Fruit fly (Drosophila melanogaster) whole organism, embryonic: ENCODE results near the gene Trm7-34.

Experiments
- BtbVII ChIP-seq: fragments of 200-800 bp; sonication (Bioruptor generic); optimal IDR thresholded peaks from 3 replicates; lab custom pipeline; 2017; ENCODE audit warnings: missing biosample characterization, mild to moderate bottlenecking, missing genetic modification characterization
- CG10462 ChIP-seq: fragments of 200-800 bp; sonication (Bioruptor generic); optimal IDR thresholded peaks from 2 replicates; lab custom pipeline; 2016; ENCODE audit warnings: missing biosample characterization, missing genetic modification characterization
- CG12769 ChIP-seq: fragments of 200-800 bp; sonication (Bioruptor generic); optimal IDR thresholded peaks from 2 replicates; lab custom pipeline; 2019; ENCODE audit warnings: missing biosample characterization, mild to moderate bottlenecking, missing genetic modification characterization, moderate library complexity
- CG14014 ChIP-seq: fragments of 200-800 bp; sonication (Bioruptor generic); IDR thresholded peaks from 2 replicates; pipeline ENCODE4 v1.3.6; 2022; ENCODE audit warnings: missing biosample characterization, missing genetic modification characterization
- CG4854 ChIP-seq: fragments of 200-800 bp; sonication (Bioruptor generic); optimal IDR thresholded peaks from 2 replicates; lab custom pipeline; 2016; ENCODE audit warnings: missing biosample characterization, missing genetic modification characterization, inconsistent platforms
- CG7839 ChIP-seq: fragments of 200-800 bp; sonication (Bioruptor generic); optimal IDR thresholded peaks from 3 replicates; lab custom pipeline; 2018; ENCODE audit warnings: missing biosample characterization, mild to moderate bottlenecking, missing genetic modification characterization, moderate library complexity
- CoRest ChIP-seq: fragments of 200-800 bp; sonication (Bioruptor generic); optimal IDR thresholded peaks from 3 replicates; lab custom pipeline; 2018; ENCODE audit warnings: missing biosample characterization, mild to moderate bottlenecking, missing genetic modification characterization, moderate library complexity
- Drgx ChIP-seq: fragments of 200-800 bp; sonication (Bioruptor generic); IDR thresholded peaks from 2 replicates; pipeline ENCODE4 v1.3.6; 2022; ENCODE audit warnings: missing biosample characterization, missing genetic modification characterization
- Ets65A ChIP-seq: fragments of 200-800 bp; sonication (Bioruptor generic); peaks from one replicate; lab custom pipeline; 2016; ENCODE audit warnings: missing biosample characterization, missing genetic modification characterization
- Ets97D ChIP-seq: fragments of 200-800 bp; sonication (Bioruptor generic); optimal IDR thresholded peaks from 3 replicates; lab custom pipeline; 2016; ENCODE audit warnings: missing biosample characterization, missing genetic modification characterization
- Mad ChIP-seq: fragments of 200-800 bp; sonication (Bioruptor generic); optimal IDR thresholded peaks from 2 replicates; lab custom pipeline; 2016; ENCODE audit warnings: missing biosample characterization, missing genetic modification characterization
- Med ChIP-seq: fragments of 200-800 bp; sonication (Bioruptor generic); peaks from one replicate; lab custom pipeline; 2016; ENCODE audit warnings: missing biosample characterization, missing genetic modification characterization, mild to moderate bottlenecking, inconsistent platforms, moderate library complexity
- Pdp1 ChIP-seq, 2 experiments: fragments of 200-800 bp; sonication (Bioruptor generic); optimal IDR thresholded peaks; 3 replicates each; lab custom pipeline; 2016; ENCODE audit warnings: missing biosample characterization in 2 of 2, missing genetic modification characterization in 2 of 2, mild to moderate bottlenecking in 1 of 2, moderate library complexity in 1 of 2
- Side ChIP-seq: fragments of 200-800 bp; sonication (Bioruptor generic); optimal IDR thresholded peaks from 2 replicates; lab custom pipeline; 2016; ENCODE audit warnings: missing biosample characterization, missing genetic modification characterization
- Xrp1 ChIP-seq: fragments of 200-800 bp; sonication (Bioruptor generic); IDR thresholded peaks from 2 replicates; pipeline ENCODE4 v1.3.6; 2022; ENCODE audit warnings: missing biosample characterization, missing genetic modification characterization
- ato ChIP-seq: fragments of 200-800 bp; sonication (Bioruptor generic); IDR thresholded peaks from 2 replicates; pipeline ENCODE4 v1.3.6; 2022; ENCODE audit warnings: missing biosample characterization, missing genetic modification characterization; ENCODE audit not compliant: partially characterized antibody
- btn ChIP-seq: fragments of 200-800 bp; sonication (Bioruptor generic); optimal IDR thresholded peaks from 2 replicates; lab custom pipeline; 2016; ENCODE audit warnings: missing biosample characterization, missing genetic modification characterization
- ci ChIP-seq: fragments of 200-800 bp; sonication (Bioruptor generic); IDR thresholded peaks from 3 replicates; pipeline ENCODE4 v1.3.6; 2022; ENCODE audit warnings: missing biosample characterization, missing genetic modification characterization
- nom ChIP-seq: fragments of 200-800 bp; sonication (Bioruptor generic); optimal IDR thresholded peaks from 2 replicates; lab custom pipeline; 2017; ENCODE audit warnings: missing biosample characterization, missing genetic modification characterization, mild to moderate bottlenecking, moderate library complexity, missing genetic modification reagents
- pfk ChIP-seq: fragments of 200-800 bp; sonication (Bioruptor generic); optimal IDR thresholded peaks from 2 replicates; lab custom pipeline; 2018; ENCODE audit warnings: missing biosample characterization, mild to moderate bottlenecking, missing genetic modification characterization, moderate library complexity
- ro ChIP-seq: fragments of 200-800 bp; sonication (Bioruptor generic); IDR thresholded peaks from 2 replicates; pipeline ENCODE4 v1.3.6; 2022; ENCODE audit warnings: missing biosample characterization, missing genetic modification characterization
- sd ChIP-seq: fragments of 200-800 bp; sonication (Bioruptor generic); optimal IDR thresholded peaks from 3 replicates; lab custom pipeline; 2018; ENCODE audit warnings: missing biosample characterization, mild to moderate bottlenecking, missing genetic modification characterization, moderate library complexity
- sens ChIP-seq: fragments of 200-800 bp; sonication (Bioruptor generic); peaks from one replicate; lab custom pipeline; 2016; ENCODE audit warnings: missing biosample characterization, missing genetic modification characterization

Trm7-34 gene

dm6 chr3R:21090230-21091021 lies 43.3 kb downstream of the Trm7-34 start:
- 0 out of 3 replicates have a peak, but pooled peaks have one; percentile 36 for TF ChIP-seq ci
- TF ChIP-seq Med (GFP tag; lab: Kevin White, UChicago) = peak; percentile 51
- TF ChIP-seq CG12769 (tag; lab: Kevin White, UChicago) = peak; percentile 51
- TF ChIP-seq Ets97D (GFP tag; lab: Kevin White, UChicago) = no peak
- peak in 1 of 2 experiments; percentile 80 for TF ChIP-seq Pdp1 (GFP tag; optimal IDR thresholded peaks at IDR 0.05; lab: Kevin White, UChicago)
- TF ChIP-seq ro (GFP tag; lab: Robert Waterston, UW) = no peak
- TF ChIP-seq BtbVII (GFP tag; lab: Kevin White, UChicago) = no peak
- peak; percentile 77 for TF ChIP-seq Ets65A (GFP tag; lab: Kevin White, UChicago)
- TF ChIP-seq sd (tag; lab: Kevin White, UChicago) = peak; percentile 7
- TF ChIP-seq ato (GFP tag; lab: Robert Waterston, UW) = 0 out of 2 replicates have a peak, but pooled peaks have one; percentile 16
- no peak for TF ChIP-seq pfk
- TF ChIP-seq, all 482 proteins: peak for 7

- no peak for TF ChIP-seq CoRest (tag; lab: Kevin White, UChicago)
- TF ChIP-seq sens (GFP tag; lab: Kevin White, UChicago) = peak; percentile 24
- no peak for TF ChIP-seq Side (GFP tag; lab: Kevin White, UChicago)
- TF ChIP-seq Drgx (GFP tag; lab: Robert Waterston, UW) = peak; percentile 52; the same call in 1 of the 2 replicates
- 0 out of 2 replicates have a peak, but pooled peaks have one; percentile 12 for TF ChIP-seq Xrp1 (GFP tag; lab: Robert Waterston, UW)
- TF ChIP-seq CG4854 (GFP tag; lab: Kevin White, UChicago) = no peak
- peak; percentile 6 for TF ChIP-seq nom (GFP tag; lab: Kevin White, UChicago)
Measured at dm6 chr3R:21089416-21089815, 44.3 kb downstream of the Trm7-34 start.

DNA sequence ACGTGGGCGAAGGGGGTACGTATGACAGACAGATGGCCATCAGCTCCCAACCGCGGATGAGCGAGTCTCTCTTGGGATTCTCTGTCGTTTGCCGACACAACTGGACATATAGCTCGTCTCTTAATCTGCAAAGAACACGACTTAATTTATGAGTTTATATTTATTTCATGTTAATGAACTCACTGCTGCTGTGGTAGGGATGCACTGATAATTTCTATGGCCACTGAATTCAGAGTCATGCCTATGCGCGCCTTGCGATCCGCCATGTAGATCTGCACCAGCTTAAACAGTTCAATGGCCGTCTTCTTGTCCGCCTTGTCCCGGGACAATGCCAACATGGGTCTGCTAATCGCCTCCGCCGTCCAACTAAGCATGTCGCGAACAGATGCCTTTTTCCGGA lies 48.7 kb downstream of the Trm7-34 start:
- TF ChIP-seq btn (GFP tag; lab: Kevin White, UChicago) (no peak), CG14014 (GFP tag; lab: Robert Waterston, UW) (no peak), Mad (GFP tag; lab: Kevin White, UChicago) (no peak), CG7839 (tag; lab: Kevin White, UChicago) (no peak), CG10462 (GFP tag; lab: Kevin White, UChicago) (no peak)
- TF ChIP-seq, all 482 proteins: peak for 0
